Worm (Caenorhabditis elegans) whole organism, young adult: Measurements from ENCODE around the gene mrpl-40.

Experiments
- B0019.2 ChIP-seq: fragments of 200-800 bp; sonication (Bioruptor generic); conservative IDR thresholded peaks from 2 replicates; pipeline ENCODE4 v1.3.6; 2022; ENCODE audit warnings: missing genetic modification reagents, missing genetic modification characterization, missing compliant biosample characterization
- B0035.1 ChIP-seq: sonication (generic microtip); optimal IDR thresholded peaks from 2 replicates; lab custom pipeline; 2016; ENCODE audit warnings: missing genetic modification characterization, mild to moderate bottlenecking, missing compliant biosample characterization, missing genotype, missing genetic modification reagents
- F10E7.11 ChIP-seq: sonication (generic microtip); optimal IDR thresholded peaks from 2 replicates; lab custom pipeline; 2017; ENCODE audit warnings: mild to moderate bottlenecking, missing genetic modification characterization, moderate library complexity, missing compliant biosample characterization
- F23B12.7 ChIP-seq: sonication (generic microtip); optimal IDR thresholded peaks from 2 replicates; lab custom pipeline; 2017; ENCODE audit warnings: missing genetic modification characterization, mild to moderate bottlenecking, missing compliant biosample characterization, antibody characterized with exemption, moderate library complexity; ENCODE audit not compliant: insufficient read depth
- F39B2.1 ChIP-seq: fragments of 200-800 bp; sonication (Bioruptor generic); IDR thresholded peaks from 2 replicates; pipeline ENCODE4 v1.3.6; 2022; ENCODE audit warnings: missing genetic modification reagents, missing genetic modification characterization, missing compliant biosample characterization
- F49E8.2 ChIP-seq: sonication (generic microtip); optimal IDR thresholded peaks from 3 replicates; lab custom pipeline; 2017; ENCODE audit warnings: missing genetic modification characterization, mild to moderate bottlenecking, missing compliant biosample characterization, antibody characterized with exemption, moderate library complexity; ENCODE audit not compliant: insufficient read depth
- F52B5.7 ChIP-seq: sonication (generic microtip); optimal IDR thresholded peaks from 2 replicates; lab custom pipeline; 2016; ENCODE audit warnings: mild to moderate bottlenecking, missing genetic modification characterization, missing compliant biosample characterization
- Y79H2A.3 ChIP-seq: fragments of 200-800 bp; sonication (Bioruptor generic); conservative IDR thresholded peaks from 2 replicates; pipeline ENCODE4 v1.3.6; 2022; ENCODE audit warnings: missing genetic modification reagents, missing genetic modification characterization, missing compliant biosample characterization
- ZK185.1 ChIP-seq: sonication (generic microtip); optimal IDR thresholded peaks from 2 replicates; lab custom pipeline; 2016; ENCODE audit warnings: mild to moderate bottlenecking, missing genetic modification characterization, missing compliant biosample characterization; ENCODE audit not compliant: poor library complexity, severe bottlenecking
- attf-3 ChIP-seq: fragments of 200-800 bp; sonication (Bioruptor generic); conservative IDR thresholded peaks from 2 replicates; pipeline ENCODE4 v1.3.6; 2022; ENCODE audit warnings: missing genetic modification reagents, missing genetic modification characterization, missing compliant biosample characterization
- bed-2 ChIP-seq: fragments of 200-800 bp; sonication (Bioruptor generic); IDR thresholded peaks from 2 replicates; pipeline ENCODE4 v1.3.6; 2022; ENCODE audit warnings: missing genetic modification reagents, missing genetic modification characterization, missing compliant biosample characterization
- cebp-1 ChIP-seq, 2 experiments: fragments of 200-800 bp in 1 of 2; sonication (Bioruptor generic) in 1 of 2; sonication (generic microtip) in 1 of 2; IDR thresholded peaks in 1 of 2; optimal IDR thresholded peaks in 1 of 2; 2 replicates each; pipeline versions ENCODE4 v1.3.6 to Lab custom; 2017 to 2022; ENCODE audit warnings: missing compliant biosample characterization in 2 of 2, missing genetic modification characterization in 2 of 2, mild to moderate bottlenecking in 1 of 2, missing genetic modification reagents in 1 of 2, moderate library complexity in 1 of 2
- cebp-2 ChIP-seq: fragments of 200-800 bp; sonication (Bioruptor generic); IDR thresholded peaks from 2 replicates; pipeline ENCODE4 v1.3.6; 2022; ENCODE audit warnings: missing genetic modification characterization, missing compliant biosample characterization
- ceh-27 ChIP-seq: fragments of 200-800 bp; sonication (Bioruptor generic); optimal IDR thresholded peaks from 2 replicates; lab custom pipeline; 2018; ENCODE audit warnings: mild to moderate bottlenecking, missing genetic modification characterization, moderate library complexity, missing compliant biosample characterization
- ceh-58 ChIP-seq: fragments of 200-800 bp; sonication (Bioruptor generic); IDR thresholded peaks from 2 replicates; pipeline ENCODE4 v1.3.6; 2022; ENCODE audit warnings: missing genetic modification characterization, missing compliant biosample characterization
- ceh-79 ChIP-seq: sonication (generic microtip); optimal IDR thresholded peaks from 2 replicates; lab custom pipeline; 2017; ENCODE audit warnings: mild to moderate bottlenecking, missing genetic modification characterization, missing compliant biosample characterization
- ceh-91 ChIP-seq: fragments of 200-800 bp; sonication (Bioruptor generic); IDR thresholded peaks from 2 replicates; pipeline ENCODE4 v1.3.6; 2022; ENCODE audit warnings: missing genetic modification reagents, missing genetic modification characterization, missing compliant biosample characterization
- die-1 ChIP-seq: sonication (generic microtip); optimal IDR thresholded peaks from 2 replicates; lab custom pipeline; 2016; ENCODE audit warnings: missing genotype, mild to moderate bottlenecking, missing genetic modification characterization, missing compliant biosample characterization
- dox-1 ChIP-seq: fragments of 200-800 bp; sonication (Bioruptor generic); IDR thresholded peaks from 2 replicates; pipeline ENCODE4 v1.3.6; 2022; ENCODE audit warnings: missing genetic modification reagents, missing genetic modification characterization, missing compliant biosample characterization
- him-1 ChIP-seq: sonication (generic microtip); optimal IDR thresholded peaks from 2 replicates; lab custom pipeline; 2016; ENCODE audit warnings: missing genotype, missing genetic modification reagents, missing genetic modification characterization, missing compliant biosample characterization
- hlh-26 ChIP-seq: fragments of 200-800 bp; sonication (Bioruptor generic); conservative IDR thresholded peaks from 2 replicates; pipeline ENCODE4 v1.3.6; 2022; ENCODE audit warnings: missing genetic modification reagents, missing genetic modification characterization, missing compliant biosample characterization
- hrde-1 ChIP-seq: sonication (generic microtip); optimal IDR thresholded peaks from 2 replicates; lab custom pipeline; 2016; ENCODE audit warnings: missing genetic modification characterization, mild to moderate bottlenecking, missing compliant biosample characterization, moderate library complexity, missing genotype, missing genetic modification reagents, borderline replicate concordance
- let-607 ChIP-seq, 2 experiments: fragments of 200-800 bp in 1 of 2; sonication (Bioruptor generic) in 1 of 2; sonication (generic microtip) in 1 of 2; optimal IDR thresholded peaks; 2 replicates each; lab custom pipeline; 2016 to 2018; ENCODE audit warnings: mild to moderate bottlenecking in 2 of 2, missing compliant biosample characterization in 2 of 2, missing genetic modification characterization in 2 of 2, moderate library complexity in 2 of 2, missing genotype in 1 of 2
- lin-35 ChIP-seq, 3 experiments: fragments of 150-350 bp in 2 of 3; sonication (generic microtip) in 1 of 3; optimal IDR thresholded peaks; 2 replicates each; lab custom pipeline; 2014 to 2018; ENCODE audit warnings: missing biosample characterization in 3 of 3, missing genetic modification characterization in 3 of 3, missing genetic modification reagents in 3 of 3
- lin-40 ChIP-seq: sonication (generic microtip); optimal IDR thresholded peaks from 2 replicates; lab custom pipeline; 2016; ENCODE audit warnings: missing genetic modification characterization, mild to moderate bottlenecking, missing compliant biosample characterization, missing genotype, missing genetic modification reagents
- lin-54 ChIP-seq: fragments of 200-800 bp; sonication (Bioruptor generic); optimal IDR thresholded peaks from 2 replicates; lab custom pipeline; 2018; ENCODE audit warnings: mild to moderate bottlenecking, missing genetic modification characterization, missing compliant biosample characterization
- lsl-1 ChIP-seq: fragments of 200-800 bp; sonication (Bioruptor generic); optimal IDR thresholded peaks from 2 replicates; lab custom pipeline; 2018; ENCODE audit warnings: mild to moderate bottlenecking, missing genetic modification characterization, moderate library complexity, missing compliant biosample characterization
- madf-10 ChIP-seq: sonication (generic microtip); optimal IDR thresholded peaks from 2 replicates; lab custom pipeline; 2016; ENCODE audit warnings: mild to moderate bottlenecking, missing genetic modification characterization, missing compliant biosample characterization
- madf-3 ChIP-seq: fragments of 200-800 bp; sonication (Bioruptor generic); IDR thresholded peaks from 2 replicates; pipeline ENCODE4 v1.3.6; 2022; ENCODE audit warnings: missing genetic modification reagents, missing genetic modification characterization, missing compliant biosample characterization
- madf-8 ChIP-seq: fragments of 200-800 bp; sonication (Bioruptor generic); conservative IDR thresholded peaks from 2 replicates; pipeline ENCODE4 v1.3.6; 2022; ENCODE audit warnings: missing genetic modification reagents, missing genetic modification characterization, missing compliant biosample characterization
- mcd-1 ChIP-seq: fragments of 200-800 bp; sonication (Bioruptor generic); IDR thresholded peaks from 2 replicates; pipeline ENCODE4 v1.3.6; 2022; ENCODE audit warnings: missing genetic modification reagents, missing genetic modification characterization, missing compliant biosample characterization
- mxl-1 ChIP-seq: sonication (generic microtip); optimal IDR thresholded peaks from 2 replicates; lab custom pipeline; 2016; ENCODE audit warnings: missing genetic modification characterization, missing compliant biosample characterization
- nhr-120 ChIP-seq: fragments of 200-800 bp; sonication (Bioruptor generic); IDR thresholded peaks from 2 replicates; pipeline ENCODE4 v1.3.6; 2022; ENCODE audit warnings: missing genetic modification characterization, missing compliant biosample characterization
- nhr-179 ChIP-seq: sonication (generic microtip); optimal IDR thresholded peaks from 2 replicates; lab custom pipeline; 2016; ENCODE audit warnings: mild to moderate bottlenecking, missing genetic modification characterization, missing compliant biosample characterization
- nhr-27 ChIP-seq: fragments of 200-800 bp; sonication (Bioruptor generic); optimal IDR thresholded peaks from 2 replicates; lab custom pipeline; 2018; ENCODE audit warnings: mild to moderate bottlenecking, missing genetic modification characterization, moderate library complexity, missing compliant biosample characterization
- rcor-1 ChIP-seq: fragments of 200-800 bp; sonication (Bioruptor generic); IDR thresholded peaks from 2 replicates; pipeline ENCODE4 v1.3.6; 2022; ENCODE audit warnings: missing genetic modification reagents, missing genetic modification characterization, missing compliant biosample characterization
- rec-8 ChIP-seq, 2 experiments: sonication (generic microtip); optimal IDR thresholded peaks; 2 replicates each; lab custom pipeline; 2016; ENCODE audit warnings: mild to moderate bottlenecking in 2 of 2, missing genetic modification characterization in 2 of 2, missing genetic modification reagents in 2 of 2, missing genotype in 2 of 2, missing biosample characterization in 1 of 2, missing compliant biosample characterization in 1 of 2, moderate library complexity in 1 of 2
- repo-1 ChIP-seq: sonication (generic microtip); optimal IDR thresholded peaks from 2 replicates; lab custom pipeline; 2017; ENCODE audit warnings: mild to moderate bottlenecking, missing genetic modification characterization, missing compliant biosample characterization
- rpc-1 ChIP-seq, 2 experiments: fragments of 150-350 bp in 1 of 2; sonication (generic microtip) in 1 of 2; optimal IDR thresholded peaks; 2 replicates each; lab custom pipeline; 2014 to 2018; ENCODE audit warnings: missing biosample characterization in 1 of 2, missing genetic modification characterization in 1 of 2, missing genetic modification reagents in 1 of 2, missing genotype in 1 of 2
- sdz-38 ChIP-seq: sonication (generic microtip); optimal IDR thresholded peaks from 2 replicates; lab custom pipeline; 2016; ENCODE audit warnings: missing genotype, missing genetic modification characterization, missing compliant biosample characterization
- snpc-3.4 ChIP-seq: sonication (generic microtip); optimal IDR thresholded peaks from 2 replicates; lab custom pipeline; 2017; ENCODE audit warnings: missing genetic modification characterization, mild to moderate bottlenecking, missing compliant biosample characterization, antibody characterized with exemption, moderate library complexity, missing genotype, missing genetic modification reagents
- sptf-2 ChIP-seq: fragments of 200-800 bp; sonication (Bioruptor generic); optimal IDR thresholded peaks from 2 replicates; lab custom pipeline; 2018; ENCODE audit warnings: mild to moderate bottlenecking, missing genetic modification characterization, missing compliant biosample characterization
- tbp1 ChIP-seq: fragments of 200-800 bp; sonication (Bioruptor generic); optimal IDR thresholded peaks from 2 replicates; lab custom pipeline; 2018; ENCODE audit warnings: mild to moderate bottlenecking, missing genetic modification characterization, missing compliant biosample characterization
- unc-130 ChIP-seq: sonication (generic microtip); optimal IDR thresholded peaks from 2 replicates; lab custom pipeline; 2016; ENCODE audit warnings: missing genetic modification reagents, missing genetic modification characterization, missing compliant biosample characterization
- xnd-1 ChIP-seq: sonication (generic microtip); optimal IDR thresholded peaks from 2 replicates; lab custom pipeline; 2016; ENCODE audit warnings: missing genotype, missing genetic modification reagents, missing genetic modification characterization, missing compliant biosample characterization
- zim-3 ChIP-seq: sonication (generic microtip); optimal IDR thresholded peaks from 2 replicates; lab custom pipeline; 2017; ENCODE audit warnings: mild to moderate bottlenecking, missing genetic modification characterization, moderate library complexity, missing compliant biosample characterization

mrpl-40 gene

DNA sequence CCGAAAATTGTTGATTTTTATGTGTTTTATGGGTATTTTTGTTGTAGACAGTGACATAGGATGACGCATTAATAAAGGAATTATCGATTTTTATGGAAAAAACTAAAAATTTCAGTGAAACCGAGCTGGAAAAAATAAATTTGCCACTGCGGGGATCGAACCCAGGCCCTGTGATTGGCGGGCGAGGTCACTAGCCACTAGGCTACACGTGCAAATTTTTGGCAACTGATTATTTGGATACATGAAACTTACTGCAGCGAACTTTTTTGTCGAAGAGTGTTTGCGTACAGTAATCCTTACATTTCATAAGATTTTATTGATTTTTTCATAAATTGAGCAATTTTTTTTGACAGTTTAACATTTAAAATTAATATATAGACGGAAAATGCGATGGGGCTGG lies 1.8 kb downstream of the mrpl-40 start (continued):
- TF ChIP-seq ceh-91 (GFP tag; lab: Robert Waterston, UW): peak; percentile 45; the same call in 1 of the 2 replicates
- TF ChIP-seq sptf-2 (GFP tag; lab: Kevin White, UChicago): no peak
- TF ChIP-seq snpc-3.4 (tag; lab: Kevin White, UChicago): peak; percentile 85
- TF ChIP-seq ceh-79 (tag; lab: Kevin White, UChicago): peak; percentile 76
- no peak for TF ChIP-seq nhr-27 (tag; lab: Kevin White, UChicago)
- TF ChIP-seq nhr-120 (GFP tag; lab: Robert Waterston, UW): no peak
- peak; percentile 53 for TF ChIP-seq mcd-1
- peak; percentile 55 for TF ChIP-seq lin-40
- TF ChIP-seq cebp-2 (GFP tag; lab: Robert Waterston, UW): peak; percentile 73; the same call in 1 of the 2 replicates
- no peak for TF ChIP-seq ZK185.1 (tag; lab: Kevin White, UChicago)
- no peak for TF ChIP-seq hlh-26 (GFP tag; lab: Robert Waterston, UW)
- TF ChIP-seq B0019.2: peak; percentile 64; the same call in 1 of the 2 replicates
- TF ChIP-seq madf-3 (GFP tag; lab: Robert Waterston, UW): 0 out of 2 replicates have a peak, but pooled peaks have one; percentile 15
- no peak for TF ChIP-seq madf-8 (GFP tag; lab: Robert Waterston, UW)
- TF ChIP-seq bed-2 (GFP tag; lab: Robert Waterston, UW): no peak
- peak; percentile 84 for TF ChIP-seq him-1 (tag; lab: Kevin White, UChicago)
- peak; percentile 83 for TF ChIP-seq repo-1
- TF ChIP-seq let-607 (tag; optimal IDR thresholded peaks at IDR 0.05; lab: Kevin White, UChicago): peak in 1 of 2 experiments; percentile 18
- no peak for TF ChIP-seq nhr-179 (tag; lab: Kevin White, UChicago)
- peak; percentile 70 for TF ChIP-seq F52B5.7 (tag; lab: Kevin White, UChicago)
- no peak for TF ChIP-seq cebp-1 (GFP tag; IDR thresholded peaks at IDR 0.05; lab: Robert Waterston, UW)
- TF ChIP-seq cebp-1 (tag; optimal IDR thresholded peaks at IDR 0.05; lab: Kevin White, UChicago): peak; percentile 67
- TF ChIP-seq die-1 (tag; lab: Kevin White, UChicago): peak; percentile 89
- peak; percentile 54 for TF ChIP-seq rpc-1 (optimal IDR thresholded peaks at IDR 0.05; lab: Kevin White, UChicago)
- peak; percentile 83 for TF ChIP-seq rpc-1 (tag; optimal IDR thresholded peaks at IDR 0.05; lab: Kevin White, UChicago)
- TF ChIP-seq lin-35 (GFP tag; optimal IDR thresholded peaks at IDR 0.05; lab: Kevin White, UChicago): peak in 1 of 3 experiments; percentile 56
- TF ChIP-seq B0035.1 (tag; lab: Kevin White, UChicago): peak; percentile 73
- peak; percentile 51 for TF ChIP-seq lsl-1 (GFP tag; lab: Kevin White, UChicago)
- peak; percentile 62 for TF ChIP-seq madf-10
- peak; percentile 61 for TF ChIP-seq unc-130 (GFP tag; lab: Kevin White, UChicago)
- TF ChIP-seq hrde-1: peak; percentile 65
- TF ChIP-seq F39B2.1 (GFP tag; lab: Robert Waterston, UW): 0 out of 2 replicates have a peak, but pooled peaks have one; percentile 27
- peak; percentile 71 for TF ChIP-seq rcor-1 (GFP tag; lab: Robert Waterston, UW)
- TF ChIP-seq rec-8 (tag; optimal IDR thresholded peaks at IDR 0.05; lab: Kevin White, UChicago): peak; percentile 29 to 54
- peak; percentile 42 for TF ChIP-seq ceh-27 (GFP tag; lab: Kevin White, UChicago)
- TF ChIP-seq lin-54 (GFP tag; lab: Kevin White, UChicago): peak; percentile 68
- TF ChIP-seq mxl-1 (tag; lab: Kevin White, UChicago): peak; percentile 38
- TF ChIP-seq dox-1: peak; percentile 78
- no peak for TF ChIP-seq F10E7.11 (tag; lab: Kevin White, UChicago)
- peak; percentile 64 for TF ChIP-seq F49E8.2 (tag; lab: Kevin White, UChicago)
- TF ChIP-seq Y79H2A.3 (GFP tag; lab: Robert Waterston, UW): no peak
- peak; percentile 78 for TF ChIP-seq attf-3
- TF ChIP-seq F23B12.7 (tag; lab: Kevin White, UChicago): peak; percentile 74
- peak; percentile 92 for TF ChIP-seq zim-3 (tag; lab: Kevin White, UChicago)
- TF ChIP-seq sdz-38 (tag; lab: Kevin White, UChicago): no peak
- 0 out of 2 replicates have a peak, but pooled peaks have one; percentile 39 for TF ChIP-seq ceh-58 (GFP tag; lab: Robert Waterston, UW)
- TF ChIP-seq tbp1 (GFP tag; lab: Kevin White, UChicago): peak; percentile 94
- TF ChIP-seq xnd-1: no peak
